Fruit fly (Drosophila melanogaster) whole organism, embryonic: ENCODE measurements around the gene alpha-Spec.
A peak's percentile ranks its signal among the peaks of the same experiment; 100 is the strongest.

Experiments used
- Abd-B ChIP-seq: fragments of 200-800 bp; sonication (Bioruptor generic); optimal IDR thresholded peaks from 2 replicates; lab custom pipeline; 2018; ENCODE audit warnings: missing biosample characterization, mild to moderate bottlenecking, missing genetic modification characterization, moderate library complexity
- Adf1 ChIP-seq: fragments of 200-800 bp; sonication (Bioruptor generic); IDR thresholded peaks from 2 replicates; pipeline ENCODE4 v1.3.6; 2022; ENCODE audit warnings: missing biosample characterization, missing genetic modification characterization
- Antp ChIP-seq: fragments of 200-800 bp; sonication (Bioruptor generic); optimal IDR thresholded peaks from 3 replicates; lab custom pipeline; 2016; ENCODE audit warnings: missing biosample characterization, missing genetic modification characterization
- Blimp-1 ChIP-seq: fragments of 200-800 bp; sonication (Bioruptor generic); optimal IDR thresholded peaks from 3 replicates; lab custom pipeline; 2018; ENCODE audit warnings: missing biosample characterization, missing genetic modification characterization, mild to moderate bottlenecking, moderate library complexity, missing genetic modification reagents
- CG10959 ChIP-seq: fragments of 200-800 bp; sonication (Bioruptor generic); IDR thresholded peaks from 2 replicates; pipeline ENCODE4 v1.3.6; 2022; ENCODE audit warnings: missing biosample characterization, missing genetic modification characterization
- CG11456 ChIP-seq: fragments of 200-800 bp; sonication (Bioruptor generic); IDR thresholded peaks from 3 replicates; pipeline ENCODE4 v1.3.6; 2022; ENCODE audit warnings: missing biosample characterization, missing genetic modification characterization
- CG11695 ChIP-seq: fragments of 200-800 bp; sonication (Bioruptor generic); IDR thresholded peaks from 3 replicates; pipeline ENCODE4 v1.3.6; 2022; ENCODE audit warnings: missing biosample characterization, missing genetic modification characterization
- CG12071 ChIP-seq: fragments of 200-800 bp; sonication (Bioruptor generic); optimal IDR thresholded peaks from 3 replicates; lab custom pipeline; 2018; ENCODE audit warnings: missing biosample characterization, mild to moderate bottlenecking, missing genetic modification characterization
- CG12299 ChIP-seq: fragments of 200-800 bp; sonication (Bioruptor generic); optimal IDR thresholded peaks from 2 replicates; lab custom pipeline; 2018; ENCODE audit warnings: missing biosample characterization, mild to moderate bottlenecking, missing genetic modification characterization
- CG12942 ChIP-seq: fragments of 200-800 bp; sonication (Bioruptor generic); optimal IDR thresholded peaks from 3 replicates; lab custom pipeline; 2016; ENCODE audit warnings: missing biosample characterization, missing genetic modification characterization
- CG15479 ChIP-seq: fragments of 200-800 bp; sonication (Bioruptor generic); optimal IDR thresholded peaks from 3 replicates; lab custom pipeline; 2019; ENCODE audit warnings: missing biosample characterization, mild to moderate bottlenecking, missing genetic modification characterization, moderate library complexity
- CG15696 ChIP-seq: fragments of 200-800 bp; sonication (Bioruptor generic); optimal IDR thresholded peaks from 2 replicates; lab custom pipeline; 2019; ENCODE audit warnings: missing biosample characterization, mild to moderate bottlenecking, missing genetic modification characterization, moderate library complexity
- CG1602 ChIP-seq: fragments of 200-800 bp; sonication (Bioruptor generic); optimal IDR thresholded peaks from 3 replicates; lab custom pipeline; 2016; ENCODE audit warnings: missing biosample characterization, missing genetic modification characterization
- CG17568 ChIP-seq: fragments of 200-800 bp; sonication (Bioruptor generic); optimal IDR thresholded peaks from 2 replicates; lab custom pipeline; 2018; ENCODE audit warnings: missing biosample characterization, mild to moderate bottlenecking, missing genetic modification characterization, moderate library complexity
- CG17912 ChIP-seq: fragments of 200-800 bp; sonication (Bioruptor generic); optimal IDR thresholded peaks from 2 replicates; lab custom pipeline; 2018; ENCODE audit warnings: missing biosample characterization, mild to moderate bottlenecking, missing genetic modification characterization
- CG18262 ChIP-seq: fragments of 200-800 bp; optimal IDR thresholded peaks from 3 replicates; lab custom pipeline; 2019; ENCODE audit warnings: missing biosample characterization, mild to moderate bottlenecking, missing genetic modification characterization, moderate library complexity
- CG1832 ChIP-seq: fragments of 200-800 bp; sonication (Bioruptor generic); optimal IDR thresholded peaks from 2 replicates; lab custom pipeline; 2017; ENCODE audit warnings: missing biosample characterization, mild to moderate bottlenecking, missing genetic modification characterization, inconsistent platforms
- CG2199 ChIP-seq: fragments of 200-800 bp; sonication (Bioruptor generic); IDR thresholded peaks from 3 replicates; pipeline ENCODE4 v1.3.6; 2022; ENCODE audit warnings: missing biosample characterization, missing genetic modification characterization
- CG4282 ChIP-seq: fragments of 200-800 bp; sonication (Bioruptor generic); optimal IDR thresholded peaks from 2 replicates; lab custom pipeline; 2016; ENCODE audit warnings: missing biosample characterization, missing genetic modification characterization
- CG4404 ChIP-seq: fragments of 200-800 bp; sonication (Bioruptor generic); IDR thresholded peaks from 2 replicates; pipeline ENCODE4 v1.3.6; 2022; ENCODE audit warnings: missing biosample characterization, missing genetic modification characterization
- CG6689 ChIP-seq: fragments of 200-800 bp; sonication (Bioruptor generic); IDR thresholded peaks from 2 replicates; pipeline ENCODE4 v1.3.6; 2022; ENCODE audit warnings: missing biosample characterization, missing genetic modification characterization
- CG9437 ChIP-seq: fragments of 200-800 bp; sonication (Bioruptor generic); optimal IDR thresholded peaks from 2 replicates; lab custom pipeline; 2018; ENCODE audit warnings: missing biosample characterization, mild to moderate bottlenecking, missing genetic modification characterization
- CoRest ChIP-seq: fragments of 200-800 bp; sonication (Bioruptor generic); optimal IDR thresholded peaks from 3 replicates; lab custom pipeline; 2018; ENCODE audit warnings: missing biosample characterization, mild to moderate bottlenecking, missing genetic modification characterization, moderate library complexity
- Dbx ChIP-seq: fragments of 200-800 bp; sonication (Bioruptor generic); IDR thresholded peaks from 3 replicates; pipeline ENCODE4 v1.3.6; 2022; ENCODE audit warnings: missing biosample characterization, missing genetic modification characterization
- Deaf1 ChIP-seq: fragments of 200-800 bp; optimal IDR thresholded peaks from 3 replicates; lab custom pipeline; 2019; ENCODE audit warnings: missing biosample characterization, mild to moderate bottlenecking, missing genetic modification characterization, moderate library complexity
- Drgx ChIP-seq: fragments of 200-800 bp; sonication (Bioruptor generic); IDR thresholded peaks from 2 replicates; pipeline ENCODE4 v1.3.6; 2022; ENCODE audit warnings: missing biosample characterization, missing genetic modification characterization
- H15 ChIP-seq: fragments of 200-800 bp; sonication (Bioruptor generic); IDR thresholded peaks from 3 replicates; pipeline ENCODE4 v1.3.6; 2022; ENCODE audit warnings: missing biosample characterization, missing genetic modification characterization
- Lpt ChIP-seq: fragments of >200 bp; optimal IDR thresholded peaks from 2 replicates; lab custom pipeline; 2018; ENCODE audit warnings: missing biosample characterization, missing genetic modification characterization
- MESR4 ChIP-seq: fragments of 200-800 bp; sonication (Bioruptor generic); optimal IDR thresholded peaks from 2 replicates; lab custom pipeline; 2018; ENCODE audit warnings: missing biosample characterization, mild to moderate bottlenecking, missing genetic modification characterization, moderate library complexity
- TFAM ChIP-seq: fragments of 200-800 bp; sonication (Bioruptor generic); optimal IDR thresholded peaks from 2 replicates; lab custom pipeline; 2017; ENCODE audit warnings: missing biosample characterization, missing genetic modification characterization, inconsistent platforms
- ato ChIP-seq: fragments of 200-800 bp; sonication (Bioruptor generic); IDR thresholded peaks from 2 replicates; pipeline ENCODE4 v1.3.6; 2022; ENCODE audit warnings: missing biosample characterization, missing genetic modification characterization; ENCODE audit not compliant: partially characterized antibody
- az2 ChIP-seq: fragments of 200-800 bp; sonication (Bioruptor generic); optimal IDR thresholded peaks from 3 replicates; lab custom pipeline; 2016; ENCODE audit warnings: missing biosample characterization, missing genetic modification characterization
- bsh ChIP-seq, 2 experiments: fragments of 200-800 bp; sonication (Bioruptor generic); optimal IDR thresholded peaks; 2 replicates each; lab custom pipeline; 2017 to 2018; ENCODE audit warnings: mild to moderate bottlenecking in 2 of 2, missing biosample characterization in 2 of 2, missing genetic modification characterization in 2 of 2, moderate library complexity in 1 of 2
- cad ChIP-seq: fragments of >200 bp; optimal IDR thresholded peaks from 2 replicates; lab custom pipeline; 2017; ENCODE audit warnings: missing biosample characterization, missing genetic modification characterization
- esg ChIP-seq: fragments of 200-800 bp; sonication (Bioruptor generic); conservative IDR thresholded peaks from 2 replicates; pipeline ENCODE4 v1.3.6; 2022; ENCODE audit warnings: missing biosample characterization, missing genetic modification characterization
- eyg ChIP-seq: fragments of 200-800 bp; sonication (Bioruptor generic); optimal IDR thresholded peaks from 3 replicates; lab custom pipeline; 2016; ENCODE audit warnings: missing biosample characterization, missing genetic modification characterization
- gcm ChIP-seq: fragments of 200-800 bp; sonication (Bioruptor generic); optimal IDR thresholded peaks from 2 replicates; lab custom pipeline; 2019; ENCODE audit warnings: missing biosample characterization, mild to moderate bottlenecking, missing genetic modification characterization, moderate library complexity
- grn ChIP-seq: fragments of 200-800 bp; sonication (Bioruptor generic); optimal IDR thresholded peaks from 3 replicates; lab custom pipeline; 2017; ENCODE audit warnings: missing biosample characterization, missing genetic modification characterization
- jigr1 ChIP-seq: fragments of 200-800 bp; sonication (Bioruptor generic); IDR thresholded peaks from 3 replicates; pipeline ENCODE4 v1.3.6; 2022; ENCODE audit warnings: missing biosample characterization, missing genetic modification characterization
- lov ChIP-seq, 2 experiments: fragments of 200-800 bp in 1 of 2; fragments of >200 bp in 1 of 2; sonication (Bioruptor generic) in 1 of 2; IDR thresholded peaks in 1 of 2; optimal IDR thresholded peaks in 1 of 2; 2 replicates in 1 of 2; 3 replicates in 1 of 2; pipeline versions ENCODE4 v1.3.6 to Lab custom; 2017 to 2022; ENCODE audit warnings: missing biosample characterization in 1 of 2, missing genetic modification characterization in 1 of 2
- nau ChIP-seq: fragments of 200-800 bp; sonication (Bioruptor generic); optimal IDR thresholded peaks from 3 replicates; lab custom pipeline; 2017; ENCODE audit warnings: missing biosample characterization, mild to moderate bottlenecking, missing genetic modification characterization, missing genetic modification reagents
- odd ChIP-seq: fragments of 200-800 bp; sonication (Bioruptor generic); optimal IDR thresholded peaks from 2 replicates; lab custom pipeline; 2017; ENCODE audit warnings: missing biosample characterization, mild to moderate bottlenecking, missing genetic modification characterization
- pho ChIP-seq: fragments of 200-800 bp; sonication (Bioruptor generic); optimal IDR thresholded peaks from 2 replicates; lab custom pipeline; 2016; ENCODE audit warnings: missing biosample characterization, missing genetic modification characterization
- sob ChIP-seq: fragments of 200-800 bp; sonication (Bioruptor generic); IDR thresholded peaks from 2 replicates; pipeline ENCODE4 v1.3.6; 2022; ENCODE audit warnings: missing biosample characterization, missing genetic modification characterization
- sr ChIP-seq: fragments of 200-800 bp; sonication (Bioruptor generic); IDR thresholded peaks from 3 replicates; pipeline ENCODE4 v1.3.6; 2022; ENCODE audit warnings: missing biosample characterization, missing genetic modification characterization
- tio ChIP-seq: fragments of 200-800 bp; sonication (Bioruptor generic); optimal IDR thresholded peaks from 2 replicates; lab custom pipeline; 2017; ENCODE audit warnings: missing biosample characterization, missing genetic modification characterization, inconsistent platforms
- trem ChIP-seq: fragments of 200-800 bp; optimal IDR thresholded peaks from 3 replicates; lab custom pipeline; 2019; ENCODE audit warnings: missing biosample characterization, mild to moderate bottlenecking, missing genetic modification characterization, moderate library complexity
- unc-4 ChIP-seq: fragments of 200-800 bp; sonication (Bioruptor generic); IDR thresholded peaks from 2 replicates; pipeline ENCODE4 v1.3.6; 2022; ENCODE audit warnings: missing biosample characterization, missing genetic modification characterization; ENCODE audit not compliant: partially characterized antibody

alpha-Spec gene

dm6 chr3L:1774713-1775648 is 20.1 kb downstream of the alpha-Spec start, which contains the start of the genes CG13933 and PolD2 (continued):
- TF ChIP-seq sr (GFP tag; lab: Robert Waterston, UW) (peak; percentile 48; the same call in 1 of the 3 replicates), CG4404 (GFP tag; lab: Robert Waterston, UW) (peak; percentile 92), CG12942 (GFP tag; lab: Kevin White, UChicago) (peak; percentile 96), sob (GFP tag; lab: Robert Waterston, UW) (peak; percentile 99), CG12071 (GFP tag; lab: Kevin White, UChicago) (no peak), CG15696 (tag; lab: Kevin White, UChicago) (peak; percentile 76), gcm (GFP tag; lab: Kevin White, UChicago) (peak; percentile 97), unc-4 (GFP tag; lab: Robert Waterston, UW) (peak; percentile 64), Abd-B (GFP tag; lab: Kevin White, UChicago) (peak; percentile 98), Blimp-1 (GFP tag; lab: Kevin White, UChicago) (no peak), TFAM (GFP tag; lab: Kevin White, UChicago) (peak; percentile 20), CG1602 (GFP tag; lab: Kevin White, UChicago) (peak; percentile 98), az2 (GFP tag; lab: Kevin White, UChicago) (peak; percentile 98), Dbx (peak; percentile 93), nau (GFP tag; lab: Kevin White, UChicago) (no peak), ato (GFP tag; lab: Robert Waterston, UW) (no peak; the same call in 1 of the 2 replicates), CG1832 (no peak), esg (GFP tag; lab: Robert Waterston, UW) (peak; percentile 98), bsh (GFP tag; optimal IDR thresholded peaks at IDR 0.05; lab: Kevin White, UChicago) (peak in 1 of 2 experiments; percentile 100), tio (GFP tag; lab: Kevin White, UChicago) (no peak), CG17912 (peak; percentile 85), CG9437 (GFP tag; lab: Kevin White, UChicago) (peak; percentile 94), Deaf1 (tag; lab: Kevin White, UChicago) (no peak), CG18262 (tag; lab: Kevin White, UChicago) (peak; percentile 95), jigr1 (GFP tag; lab: Robert Waterston, UW) (peak; percentile 73; the same call in 2 of the 3 replicates), H15 (GFP tag; lab: Robert Waterston, UW) (peak; percentile 96), Antp (GFP tag; lab: Kevin White, UChicago) (peak; percentile 79), odd (GFP tag; lab: Kevin White, UChicago) (no peak), Drgx (GFP tag; lab: Robert Waterston, UW) (peak; percentile 96), Lpt (no peak), CG4282 (GFP tag; lab: Kevin White, UChicago) (peak; percentile 0), CG10959 (GFP tag; lab: Robert Waterston, UW) (peak; percentile 93), CG15479 (GFP tag; lab: Kevin White, UChicago) (peak; percentile 33), CoRest (tag; lab: Kevin White, UChicago) (peak; percentile 99), CG17568 (GFP tag; lab: Kevin White, UChicago) (no peak), MESR4 (GFP tag; lab: Kevin White, UChicago) (peak; percentile 16), cad (GFP tag; lab: Kevin White, UChicago) (no peak), CG2199 (GFP tag; lab: Robert Waterston, UW) (peak; percentile 89), lov (optimal IDR thresholded peaks at IDR 0.05; lab: Kevin White, UChicago) (no peak), lov (GFP tag; IDR thresholded peaks at IDR 0.05; lab: Robert Waterston, UW) (peak; percentile 98), Adf1 (peak; percentile 86), CG11695 (GFP tag; lab: Robert Waterston, UW) (peak; percentile 94), grn (GFP tag; lab: Kevin White, UChicago) (no peak), CG6689 (peak; percentile 94), CG11456 (GFP tag; lab: Robert Waterston, UW) (peak; percentile 85), eyg (GFP tag; lab: Kevin White, UChicago) (no peak), pho (peak; percentile 69), trem (peak; percentile 88), CG12299 (tag; lab: Kevin White, UChicago) (peak; percentile 95)
